Worm (Caenorhabditis elegans): ENCODE data around the gene rbr-2.

- TF ChIP-seq unc-62 (GFP tag; optimal IDR thresholded peaks at IDR 0.05) (no peak), nhr-11 (tag; optimal IDR thresholded peaks at IDR 0.05) (no peak), ztf-11 (tag; optimal IDR thresholded peaks at IDR 0.05) (no peak), nhr-43 (tag; optimal IDR thresholded peaks at IDR 0.05; ENCODE audit: poor library complexity, severe bottlenecking) (no peak), R02D3.7 (tag; optimal IDR thresholded peaks at IDR 0.05) (no peak), nhr-12 (tag; optimal IDR thresholded peaks at IDR 0.05) (no peak), nhr-237 (tag; optimal IDR thresholded peaks at IDR 0.05) (no peak), nhr-76 (tag; optimal IDR thresholded peaks at IDR 0.05) (no peak), mdl-1 (tag; optimal IDR thresholded peaks at IDR 0.05) (no peak), nhr-28 (tag; optimal IDR thresholded peaks at IDR 0.05) (no peak), tbx-2 (tag; optimal IDR thresholded peaks at IDR 0.05) (no peak), fos-1 (tag; optimal IDR thresholded peaks at IDR 0.05) (no peak), mml-1 (tag; optimal IDR thresholded peaks at IDR 0.05) (no peak), ceh-82 (tag; optimal IDR thresholded peaks at IDR 0.05) (no peak)
Measured at ce11 chrIV:10934786-10935185, 14.9 kb downstream of the rbr-2 start.

Measured in whole organism, L3 larva.